Worm (Caenorhabditis elegans): ENCODE results near the gene str-67.

Gene str-67

ce11 chrV:1060219-1060863 lies 4.0 kb downstream of the str-67 start (continued):
- no peak for TF ChIP-seq efl-3 (GFP tag; optimal IDR thresholded peaks at IDR 0.05)
- TF ChIP-seq hlh-4 (tag; optimal IDR thresholded peaks at IDR 0.05) = no peak
- TF ChIP-seq pax-3 (tag; optimal IDR thresholded peaks at IDR 0.05) = no peak
- TF ChIP-seq blmp-1 (tag; optimal IDR thresholded peaks at IDR 0.05) = peak; percentile 79
- peak in 1 of 2 experiments; percentile 38 for TF ChIP-seq lin-35 (GFP tag; optimal IDR thresholded peaks at IDR 0.05)
- TF ChIP-seq vab-15 (tag; optimal IDR thresholded peaks at IDR 0.05) = no peak
- TF ChIP-seq dpl-1 (GFP tag; optimal IDR thresholded peaks at IDR 0.05) = peak in 1 of 3 experiments; percentile 30
- TF ChIP-seq C16A3.4 (tag; optimal IDR thresholded peaks at IDR 0.05) = peak; percentile 32
- TF ChIP-seq zip-4 (GFP tag; optimal IDR thresholded peaks at IDR 0.05) = no peak
- TF ChIP-seq ceh-63 (GFP tag; optimal IDR thresholded peaks at IDR 0.05) = no peak
- TF ChIP-seq F16B12.6 (tag; optimal IDR thresholded peaks at IDR 0.05) = no peak
- peak; percentile 70 for TF ChIP-seq ceh-90 (tag; optimal IDR thresholded peaks at IDR 0.05)
- no peak for TF ChIP-seq snu-23 (GFP tag; optimal IDR thresholded peaks at IDR 0.05)

- TF ChIP-seq dpl-1 (GFP tag; optimal IDR thresholded peaks at IDR 0.05) (no peak), lin-13 (GFP tag; optimal IDR thresholded peaks at IDR 0.05) (no peak), unc-62 (GFP tag; optimal IDR thresholded peaks at IDR 0.05) (no peak), snu-23 (GFP tag; optimal IDR thresholded peaks at IDR 0.05) (no peak)
These were observed 11.0 kb downstream of the str-67 start for ce11 chrV:1053385-1053784.

- no peak for TF ChIP-seq unc-30 (tag; optimal IDR thresholded peaks at IDR 0.05)
- no peak for TF ChIP-seq ets-5 (GFP tag; IDR thresholded peaks at IDR 0.05)
- no peak for TF ChIP-seq nhr-90 (tag; optimal IDR thresholded peaks at IDR 0.05; ENCODE audit: poor library complexity)
- no peak for TF ChIP-seq snu-23 (GFP tag; optimal IDR thresholded peaks at IDR 0.05)
- no peak for TF ChIP-seq ztf-11 (tag; optimal IDR thresholded peaks at IDR 0.05)
- no peak for TF ChIP-seq hlh-4 (tag; optimal IDR thresholded peaks at IDR 0.05)
- no peak for TF ChIP-seq unc-62 (GFP tag; optimal IDR thresholded peaks at IDR 0.05)
- no peak for TF ChIP-seq efl-1 (optimal IDR thresholded peaks at IDR 0.05)
- TF ChIP-seq efl-1 (GFP tag; optimal IDR thresholded peaks at IDR 0.05 in 1 of 2) = no peak
- no peak for TF ChIP-seq unc-98 (GFP tag; IDR thresholded peaks at IDR 0.05)
- TF ChIP-seq nhr-20 (tag; optimal IDR thresholded peaks at IDR 0.05) = no peak
- no peak for TF ChIP-seq skn-1 (tag; optimal IDR thresholded peaks at IDR 0.05)
- no peak for TF ChIP-seq zag-1 (tag; optimal IDR thresholded peaks at IDR 0.05)
- TF ChIP-seq nhr-237 (tag; optimal IDR thresholded peaks at IDR 0.05) = no peak
- no peak for TF ChIP-seq dsc-1 (tag; optimal IDR thresholded peaks at IDR 0.05)
- TF ChIP-seq fkh-4 (tag; optimal IDR thresholded peaks at IDR 0.05; ENCODE audit: borderline replicate concordance) = no peak
- no peak for TF ChIP-seq nhr-28 (tag; optimal IDR thresholded peaks at IDR 0.05)
- TF ChIP-seq lsy-2 (tag; optimal IDR thresholded peaks at IDR 0.05) = no peak
- no peak for TF ChIP-seq sox-4 (tag; optimal IDR thresholded peaks at IDR 0.05)
These were observed 11.8 kb downstream of the str-67 start, which contains the start of gene K10C9.4 for ce11 chrV:1052559-1053064. TSS of gene K10C9.4 (minus strand) at chrV:1053014.

- TF ChIP-seq isw-1 (GFP tag; IDR thresholded peaks at IDR 0.05) = no peak
- TF ChIP-seq efl-3 (GFP tag; optimal IDR thresholded peaks at IDR 0.05) = no peak
- TF ChIP-seq tlp-1 (tag; optimal IDR thresholded peaks at IDR 0.05) = no peak
- no peak for TF ChIP-seq alr-1 (tag; optimal IDR thresholded peaks at IDR 0.05; ENCODE audit: borderline replicate concordance)
- no peak for TF ChIP-seq aha-1 (tag; optimal IDR thresholded peaks at IDR 0.05)
- no peak for TF ChIP-seq C16A3.4 (tag; optimal IDR thresholded peaks at IDR 0.05)
- no peak for TF ChIP-seq sup-37 (GFP tag; optimal IDR thresholded peaks at IDR 0.05)
- no peak for TF ChIP-seq nhr-84 (tag; optimal IDR thresholded peaks at IDR 0.05)
These were observed 12.7 kb downstream of the str-67 start for ce11 chrV:1051651-1052050.

Data from whole organism, L1 larva.